Worm (Caenorhabditis elegans): ENCODE data around the gene clec-56.

- no peak for TF ChIP-seq ZK546.5 (tag; optimal IDR thresholded peaks at IDR 0.05)
- TF ChIP-seq nhr-77 (tag; optimal IDR thresholded peaks at IDR 0.05): no peak
- no peak for TF ChIP-seq aly-2 (tag; optimal IDR thresholded peaks at IDR 0.05)
- no peak for TF ChIP-seq unc-62 (GFP tag; optimal IDR thresholded peaks at IDR 0.05)
- TF ChIP-seq ceh-82 (tag; optimal IDR thresholded peaks at IDR 0.05): no peak
- TF ChIP-seq mdl-1 (tag; optimal IDR thresholded peaks at IDR 0.05): no peak
- no peak for TF ChIP-seq ztf-11 (tag; optimal IDR thresholded peaks at IDR 0.05)
- TF ChIP-seq skn-1 (tag; optimal IDR thresholded peaks at IDR 0.05): no peak
- no peak for TF ChIP-seq unc-39 (tag; optimal IDR thresholded peaks at IDR 0.05)
- TF ChIP-seq ztf-4 (tag; optimal IDR thresholded peaks at IDR 0.05): no peak
- no peak for TF ChIP-seq elt-3 (tag; optimal IDR thresholded peaks at IDR 0.05)
- TF ChIP-seq jun-1 (tag; optimal IDR thresholded peaks at IDR 0.05): no peak
- no peak for TF ChIP-seq nhr-76 (tag; optimal IDR thresholded peaks at IDR 0.05)
- TF ChIP-seq nhr-25 (tag; optimal IDR thresholded peaks at IDR 0.05): no peak
Observed at ce11 chrV:14491097-14491496, 16.9 kb downstream of the clec-56 start.

Measured in whole organism, L3 larva.